Worm (Caenorhabditis elegans) whole organism, late embryonic: ENCODE results near the gene sru-3.

Experiments used
- Y22D7AL.16 ChIP-seq: sonication (generic microtip); optimal IDR thresholded peaks from 2 replicates; lab custom pipeline; 2016; ENCODE audit warnings: missing genetic modification characterization, missing compliant biosample characterization
- ahr-1 ChIP-seq: sonication (generic microtip); optimal IDR thresholded peaks from 2 replicates; lab custom pipeline; 2016; ENCODE audit warnings: missing genetic modification characterization, missing compliant biosample characterization
- ceh-14 ChIP-seq: sonication (generic microtip); optimal IDR thresholded peaks from 2 replicates; lab custom pipeline; 2016; ENCODE audit warnings: missing genotype, missing genetic modification characterization, missing compliant biosample characterization
- ceh-19 ChIP-seq: fragments of 200-800 bp; sonication (Bioruptor generic); optimal IDR thresholded peaks from 2 replicates; lab custom pipeline; 2018; ENCODE audit warnings: mild to moderate bottlenecking, missing genetic modification characterization, missing compliant biosample characterization
- ceh-2 ChIP-seq: sonication (generic microtip); optimal IDR thresholded peaks from 2 replicates; lab custom pipeline; 2016; ENCODE audit warnings: missing genotype, missing genetic modification characterization, missing compliant biosample characterization
- ceh-22 ChIP-seq: sonication (generic microtip); optimal IDR thresholded peaks from 2 replicates; lab custom pipeline; 2017; ENCODE audit warnings: missing biosample characterization, missing genetic modification characterization
- ceh-31 ChIP-seq: sonication (generic microtip); optimal IDR thresholded peaks from 2 replicates; lab custom pipeline; 2016; ENCODE audit warnings: missing genetic modification characterization, missing compliant biosample characterization
- ceh-45 ChIP-seq: fragments of 200-800 bp; sonication (Bioruptor generic); IDR thresholded peaks from 2 replicates; pipeline ENCODE4 v1.3.6; 2022; ENCODE audit warnings: missing genetic modification reagents, missing genetic modification characterization, missing compliant biosample characterization
- ceh-6 ChIP-seq: fragments of 200-800 bp; sonication (Bioruptor generic); optimal IDR thresholded peaks from 2 replicates; lab custom pipeline; 2018; ENCODE audit warnings: mild to moderate bottlenecking, missing genetic modification characterization, missing compliant biosample characterization
- ceh-9 ChIP-seq: sonication (generic microtip); optimal IDR thresholded peaks from 2 replicates; lab custom pipeline; 2016; ENCODE audit warnings: mild to moderate bottlenecking, missing genetic modification characterization, inconsistent platforms, missing compliant biosample characterization
- dve-1 ChIP-seq: sonication (generic microtip); optimal IDR thresholded peaks from 2 replicates; lab custom pipeline; 2017; ENCODE audit warnings: antibody characterized with exemption, mild to moderate bottlenecking, missing genetic modification characterization, missing compliant biosample characterization
- elt-2 ChIP-seq: sonication (generic microtip); optimal IDR thresholded peaks from 2 replicates; lab custom pipeline; 2016; ENCODE audit warnings: missing genetic modification reagents, missing genetic modification characterization, missing compliant biosample characterization
- elt-4 ChIP-seq: sonication (generic microtip); optimal IDR thresholded peaks from 2 replicates; lab custom pipeline; 2016; ENCODE audit warnings: missing genetic modification characterization, missing compliant biosample characterization
- eyg-1 ChIP-seq: sonication (generic microtip); optimal IDR thresholded peaks from 2 replicates; lab custom pipeline; 2016; ENCODE audit warnings: missing genotype, missing genetic modification characterization, missing compliant biosample characterization
- fax-1 ChIP-seq: sonication (generic microtip); optimal IDR thresholded peaks from 2 replicates; lab custom pipeline; 2016; ENCODE audit warnings: missing genotype, missing genetic modification characterization, missing compliant biosample characterization
- gmeb-2 ChIP-seq: sonication (generic microtip); optimal IDR thresholded peaks from 2 replicates; lab custom pipeline; 2016; ENCODE audit warnings: missing genetic modification characterization, inconsistent platforms, missing compliant biosample characterization
- hlh-13 ChIP-seq: fragments of 200-800 bp; sonication (Bioruptor generic); optimal IDR thresholded peaks from 2 replicates; lab custom pipeline; 2018; ENCODE audit warnings: mild to moderate bottlenecking, missing genetic modification characterization, missing compliant biosample characterization
- hlh-15 ChIP-seq: sonication (generic microtip); optimal IDR thresholded peaks from 2 replicates; lab custom pipeline; 2016; ENCODE audit warnings: missing genetic modification characterization, missing compliant biosample characterization
- hlh-30 ChIP-seq: sonication (generic microtip); optimal IDR thresholded peaks from 2 replicates; lab custom pipeline; 2017; ENCODE audit warnings: antibody characterized with exemption, missing genetic modification characterization, missing compliant biosample characterization; ENCODE audit not compliant: insufficient read depth
- hlh-6 ChIP-seq: sonication (generic microtip); optimal IDR thresholded peaks from 2 replicates; lab custom pipeline; 2016; ENCODE audit warnings: missing genotype, missing genetic modification characterization, missing compliant biosample characterization
- lim-6 ChIP-seq: sonication (generic microtip); optimal IDR thresholded peaks from 2 replicates; lab custom pipeline; 2016; ENCODE audit warnings: missing genetic modification characterization, missing compliant biosample characterization
- mec-3 ChIP-seq: sonication (generic microtip); optimal IDR thresholded peaks from 2 replicates; lab custom pipeline; 2016; ENCODE audit warnings: borderline replicate concordance, missing genetic modification characterization, missing compliant biosample characterization
- nfya-1 ChIP-seq: sonication (generic microtip); optimal IDR thresholded peaks from 2 replicates; lab custom pipeline; 2017; ENCODE audit warnings: missing genetic modification characterization, mild to moderate bottlenecking, missing compliant biosample characterization, antibody characterized with exemption, moderate library complexity
- nhr-232 ChIP-seq: sonication (generic microtip); optimal IDR thresholded peaks from 2 replicates; lab custom pipeline; 2016; ENCODE audit warnings: missing genetic modification characterization, missing compliant biosample characterization
- npax-4 ChIP-seq: sonication (generic microtip); optimal IDR thresholded peaks from 2 replicates; lab custom pipeline; 2016; ENCODE audit warnings: missing genetic modification characterization, missing compliant biosample characterization
- odd-2 ChIP-seq: sonication (generic microtip); optimal IDR thresholded peaks from 2 replicates; lab custom pipeline; 2017; ENCODE audit warnings: antibody characterized with exemption, mild to moderate bottlenecking, missing genetic modification characterization, missing compliant biosample characterization
- pag-3 ChIP-seq: sonication (generic microtip); optimal IDR thresholded peaks from 2 replicates; lab custom pipeline; 2016; ENCODE audit warnings: missing compliant biosample characterization, missing genetic modification characterization, borderline replicate concordance
- pax-1 ChIP-seq: fragments of 150-350 bp; optimal IDR thresholded peaks from 2 replicates; lab custom pipeline; 2014; ENCODE audit warnings: missing biosample characterization, missing genetic modification characterization
- pqm-1 ChIP-seq: sonication (generic microtip); optimal IDR thresholded peaks from 2 replicates; lab custom pipeline; 2016; ENCODE audit warnings: missing genetic modification characterization, missing compliant biosample characterization
- pros-1 ChIP-seq: fragments of 150-350 bp; optimal IDR thresholded peaks from 2 replicates; lab custom pipeline; 2014; ENCODE audit warnings: missing biosample characterization, missing genetic modification reagents, missing genetic modification characterization
- ref-2 ChIP-seq: sonication (generic microtip); optimal IDR thresholded peaks from 2 replicates; lab custom pipeline; 2016; ENCODE audit warnings: missing genetic modification characterization, missing compliant biosample characterization
- rnt-1 ChIP-seq: sonication (generic microtip); optimal IDR thresholded peaks from 2 replicates; lab custom pipeline; 2016; ENCODE audit warnings: missing genetic modification characterization, missing compliant biosample characterization
- sox-2 ChIP-seq: fragments of 200-800 bp; sonication (Bioruptor generic); IDR thresholded peaks from 2 replicates; pipeline ENCODE4 v1.3.6; 2022; ENCODE audit warnings: missing genetic modification reagents, missing genetic modification characterization, missing compliant biosample characterization
- sox-4 ChIP-seq: sonication (generic microtip); optimal IDR thresholded peaks from 2 replicates; lab custom pipeline; 2017; ENCODE audit warnings: mild to moderate bottlenecking, missing genetic modification characterization, inconsistent platforms, missing compliant biosample characterization
- syd-9 ChIP-seq: sonication (generic microtip); optimal IDR thresholded peaks from 2 replicates; lab custom pipeline; 2016; ENCODE audit warnings: mild to moderate bottlenecking, missing genetic modification characterization, moderate library complexity, missing compliant biosample characterization
- tbx-2 ChIP-seq: sonication (generic microtip); optimal IDR thresholded peaks from 2 replicates; lab custom pipeline; 2016; ENCODE audit warnings: missing genetic modification characterization, missing compliant biosample characterization
- tbx-7 ChIP-seq: sonication (generic microtip); optimal IDR thresholded peaks from 2 replicates; lab custom pipeline; 2016; ENCODE audit warnings: missing genotype, missing genetic modification characterization, missing compliant biosample characterization
- unc-3 ChIP-seq, 2 experiments: fragments of 200-800 bp in 1 of 2; sonication (Bioruptor generic) in 1 of 2; sonication (generic microtip) in 1 of 2; conservative IDR thresholded peaks in 1 of 2; optimal IDR thresholded peaks in 1 of 2; 2 replicates each; pipeline versions ENCODE4 v1.3.6 to Lab custom; 2016 to 2022; ENCODE audit warnings: missing compliant biosample characterization in 2 of 2, missing genetic modification characterization in 2 of 2, missing genetic modification reagents in 1 of 2
- unc-42 ChIP-seq: sonication (generic microtip); optimal IDR thresholded peaks from 2 replicates; lab custom pipeline; 2016; ENCODE audit warnings: missing genotype, missing genetic modification characterization, missing compliant biosample characterization
- unc-55 ChIP-seq: sonication (generic microtip); optimal IDR thresholded peaks from 2 replicates; lab custom pipeline; 2017; ENCODE audit warnings: missing biosample characterization, missing genetic modification reagents, missing genetic modification characterization
- ztf-16 ChIP-seq: sonication (generic microtip); optimal IDR thresholded peaks from 2 replicates; lab custom pipeline; 2017; ENCODE audit warnings: missing genetic modification characterization, missing compliant biosample characterization

The sru-3 gene

ce11 chrIV:9520629-9521028, 24.2 kb downstream of the sru-3 start:
- TF ChIP-seq hlh-13 (no peak), ceh-22 (no peak), elt-2 (peak; percentile 52)

DNA sequence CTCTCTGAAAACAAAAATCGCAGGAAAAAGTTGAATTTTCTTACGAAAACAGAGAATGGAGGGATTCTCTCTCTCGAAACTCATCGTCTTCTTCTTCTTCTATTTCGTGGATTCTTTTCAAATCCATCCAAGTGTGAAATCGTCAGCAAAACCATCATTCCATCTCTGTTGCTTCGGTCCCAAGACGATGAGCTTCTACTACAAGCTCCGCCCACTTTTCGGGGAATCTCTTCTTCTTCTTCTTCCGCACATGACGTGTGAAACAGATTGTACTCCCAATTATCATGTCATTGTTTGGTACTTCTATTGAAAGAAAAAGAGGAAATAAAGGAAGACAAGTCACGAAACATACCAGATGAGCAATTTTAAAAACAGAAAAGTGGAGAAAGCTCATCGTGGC, 26.7 kb downstream of the sru-3 start:
- no peak for TF ChIP-seq ceh-9
- TF ChIP-seq unc-3 (GFP tag; conservative IDR thresholded peaks at IDR 0.05; lab: Robert Waterston, UW) = no peak
- no peak for TF ChIP-seq unc-3 (tag; optimal IDR thresholded peaks at IDR 0.05; lab: Kevin White, UChicago)
- no peak for TF ChIP-seq ahr-1
- TF ChIP-seq hlh-13 = no peak
- peak; percentile 52 for TF ChIP-seq ceh-31 (tag; lab: Kevin White, UChicago)
- TF ChIP-seq, all 69 proteins: peak for 1

DNA sequence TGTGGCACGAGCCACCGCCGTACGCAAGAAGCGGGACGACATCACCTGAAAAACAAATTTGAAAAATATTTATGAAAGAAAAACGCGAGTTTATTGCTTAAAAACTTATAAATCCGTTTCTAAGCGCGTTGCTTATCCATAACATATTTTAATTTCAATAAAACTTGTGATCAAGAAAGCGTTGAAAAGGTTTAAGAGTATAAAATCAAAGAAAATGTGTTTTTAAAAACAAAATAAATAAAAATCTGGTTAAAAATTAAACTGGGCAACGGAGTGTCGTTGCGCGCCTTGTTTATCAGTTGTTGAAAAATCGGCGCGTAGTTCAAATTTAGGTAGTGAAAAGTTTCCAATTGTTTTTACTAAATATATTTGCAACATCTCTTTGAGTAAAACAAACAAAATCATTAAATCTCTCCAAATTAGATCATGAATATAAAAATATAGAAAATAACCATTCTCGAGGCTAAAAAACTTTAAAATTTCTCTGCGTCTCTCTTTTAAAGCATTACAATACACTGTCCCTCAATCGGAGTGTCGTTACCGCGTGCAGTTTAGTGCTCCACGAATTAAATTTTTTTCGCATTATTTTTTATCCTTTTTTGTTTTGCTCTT, 28.5 kb downstream of the sru-3 start, which contains the start of gene ndua-5:
Gene ndua-5 (minus strand): TSS at position 51 of the 612 bp plus-strand sequence.
- TF ChIP-seq ceh-45 (GFP tag; lab: Robert Waterston, UW) (no peak), pqm-1 (no peak), unc-42 (tag; lab: Kevin White, UChicago) (peak; percentile 60)
- TF ChIP-seq, all 69 proteins: peak for 1

DNA sequence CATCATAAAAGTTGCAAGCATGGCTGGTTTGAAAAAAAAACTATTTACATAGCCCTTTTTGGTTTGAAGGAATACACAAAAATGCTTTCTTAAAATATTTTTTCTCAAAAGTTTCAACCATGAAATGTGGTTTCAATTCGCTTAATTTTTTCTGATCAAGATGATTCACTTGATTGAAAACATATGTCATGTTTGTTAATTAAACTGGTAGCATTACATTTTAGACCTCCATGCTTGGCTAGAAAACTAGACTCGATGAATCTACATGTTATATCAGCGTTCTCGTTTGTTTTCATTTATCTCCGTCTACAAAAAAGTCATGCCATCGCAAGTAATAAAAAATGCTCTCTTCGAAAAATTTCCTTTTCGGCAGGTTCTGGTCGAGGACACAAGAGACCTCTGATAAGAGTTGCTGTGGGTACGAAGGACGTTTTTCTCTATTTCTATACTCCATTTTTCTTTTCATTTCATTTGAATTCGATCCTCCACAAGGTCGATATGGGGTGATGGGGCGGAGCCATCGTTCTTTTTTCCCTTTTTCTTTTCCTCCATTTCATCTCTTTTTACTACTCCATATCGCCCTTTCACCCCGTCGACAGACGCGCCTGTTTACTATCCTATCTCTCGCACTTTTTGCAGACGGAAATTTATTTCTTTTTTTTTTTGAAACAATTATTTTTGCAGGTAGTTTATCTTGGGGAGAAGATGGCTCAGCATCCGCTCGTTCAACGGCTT, 29.4 kb downstream of the sru-3 start, which contains the start of gene elo-1:
Gene elo-1 (plus strand): TSS at position 685 of the 735 bp plus-strand sequence.
- TF ChIP-seq dve-1 (tag; lab: Kevin White, UChicago) (no peak), pros-1 (tag; lab: Kevin White, UChicago) (no peak)

- TF ChIP-seq nfya-1 (tag; lab: Kevin White, UChicago) (no peak), ceh-19 (GFP tag; lab: Kevin White, UChicago) (no peak), sox-2 (GFP tag; lab: Robert Waterston, UW) (no peak), mec-3 (tag; lab: Kevin White, UChicago) (no peak), rnt-1 (tag; lab: Kevin White, UChicago) (no peak), syd-9 (tag; lab: Kevin White, UChicago) (no peak), pqm-1 (no peak), hlh-15 (no peak), eyg-1 (no peak), ztf-16 (tag; lab: Kevin White, UChicago) (no peak), gmeb-2 (tag; lab: Kevin White, UChicago) (no peak), tbx-7 (no peak), unc-55 (no peak), ref-2 (tag; lab: Kevin White, UChicago) (no peak), sox-4 (no peak), ceh-14 (tag; lab: Kevin White, UChicago) (no peak), ceh-6 (GFP tag; lab: Kevin White, UChicago) (no peak), pag-3 (tag; lab: Kevin White, UChicago) (no peak), hlh-30 (tag; lab: Kevin White, UChicago) (no peak), ceh-45 (GFP tag; lab: Robert Waterston, UW) (no peak)
Measured at ce11 chrIV:9527002-9527401, 30.6 kb downstream of the sru-3 start.

DNA sequence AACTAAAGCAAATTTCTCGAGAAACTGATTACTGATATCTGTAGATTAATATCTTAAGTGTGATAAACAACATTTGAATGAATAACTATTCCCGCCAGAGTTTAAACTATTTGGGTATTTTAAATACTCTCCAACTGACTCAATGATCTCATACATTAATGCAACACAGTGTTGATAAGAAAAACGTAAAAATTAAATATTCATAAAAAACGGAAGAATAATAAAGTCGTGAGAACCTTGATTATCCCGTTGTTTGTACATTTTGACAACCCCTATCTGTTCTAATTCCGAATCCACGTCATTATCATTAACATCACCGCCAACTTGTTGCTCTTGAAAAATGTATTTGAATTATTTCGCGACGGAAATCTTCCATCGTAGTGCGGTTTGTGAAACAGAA, 33.2 kb downstream of the sru-3 start, which contains the start of gene elo-7:
Gene elo-7 (plus strand): TSS at position 301 of the 400 bp plus-strand sequence.
- TF ChIP-seq tbx-7 (no peak), Y22D7AL.16 (tag; lab: Kevin White, UChicago) (no peak), nfya-1 (tag; lab: Kevin White, UChicago) (no peak), fax-1 (tag; lab: Kevin White, UChicago) (no peak), tbx-2 (tag; lab: Kevin White, UChicago) (no peak), hlh-30 (tag; lab: Kevin White, UChicago) (no peak), elt-4 (tag; lab: Kevin White, UChicago) (no peak), odd-2 (tag; lab: Kevin White, UChicago) (no peak), ceh-14 (tag; lab: Kevin White, UChicago) (no peak), gmeb-2 (tag; lab: Kevin White, UChicago) (no peak), eyg-1 (no peak), pax-1 (no peak), nhr-232 (tag; lab: Kevin White, UChicago) (no peak), ceh-9 (no peak), ceh-22 (no peak), ceh-2 (tag; lab: Kevin White, UChicago) (no peak), npax-4 (tag; lab: Kevin White, UChicago) (no peak), hlh-6 (no peak), lim-6 (no peak)
